Worm (Caenorhabditis elegans) whole organism, young adult: Measurements from ENCODE around the gene srb-3.

Experiments used
- T07F8.4 ChIP-seq: sonication (generic microtip); optimal IDR thresholded peaks from 2 replicates; lab custom pipeline; 2016; ENCODE audit warnings: mild to moderate bottlenecking, missing genetic modification characterization, moderate library complexity, missing compliant biosample characterization
- atf-7 ChIP-seq: sonication (generic microtip); optimal IDR thresholded peaks from 2 replicates; lab custom pipeline; 2017; ENCODE audit warnings: mild to moderate bottlenecking, missing genetic modification characterization, missing compliant biosample characterization
- rpc-1 ChIP-seq, 2 experiments: fragments of 150-350 bp in 1 of 2; sonication (generic microtip) in 1 of 2; optimal IDR thresholded peaks; 2 replicates each; lab custom pipeline; 2014 to 2018; ENCODE audit warnings: missing biosample characterization in 1 of 2, missing genetic modification characterization in 1 of 2, missing genetic modification reagents in 1 of 2, missing genotype in 1 of 2
- zfh-2 ChIP-seq: fragments of 200-800 bp; sonication (Bioruptor generic); conservative IDR thresholded peaks from 2 replicates; pipeline ENCODE4 v1.3.6; 2022; ENCODE audit warnings: missing genetic modification reagents, missing genetic modification characterization, missing compliant biosample characterization
- ztf-18 ChIP-seq: sonication (generic microtip); optimal IDR thresholded peaks from 2 replicates; lab custom pipeline; 2016; ENCODE audit warnings: missing genotype, mild to moderate bottlenecking, missing genetic modification characterization, missing compliant biosample characterization

DNA sequence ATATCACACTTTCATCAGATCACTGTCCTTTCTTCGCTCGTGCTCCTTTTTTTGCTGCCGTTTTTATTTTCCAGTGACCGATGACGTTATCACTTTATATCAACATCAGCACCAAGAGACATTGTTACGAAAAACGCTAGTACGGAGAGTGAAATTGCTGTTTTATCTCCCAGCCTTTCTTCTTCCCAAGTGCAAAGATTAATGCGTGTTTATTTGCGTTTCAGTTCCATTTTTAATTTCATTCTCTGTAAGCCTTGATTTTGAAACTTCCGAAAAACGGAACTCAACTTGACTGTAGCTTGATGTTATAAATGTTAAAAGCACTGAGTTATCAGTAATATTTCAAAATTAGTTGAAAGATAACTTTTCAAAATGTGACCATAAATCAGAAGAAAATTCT, 20.2 kb upstream of the srb-3 start:
- TF ChIP-seq atf-7 (tag; lab: Kevin White, UChicago) (no peak), T07F8.4 (tag; lab: Kevin White, UChicago) (no peak), ztf-18 (no peak), rpc-1 (optimal IDR thresholded peaks at IDR 0.05; lab: Kevin White, UChicago) (no peak), rpc-1 (tag; optimal IDR thresholded peaks at IDR 0.05; lab: Kevin White, UChicago) (no peak), zfh-2 (GFP tag; lab: Robert Waterston, UW) (no peak)
